Fruit fly (Drosophila melanogaster) whole organism, wandering third instar larva: ENCODE results near the gene mRpS24.

Experiments
- Dif ChIP-seq: fragments of 200-275, 200-300 bp; sonication (Bioruptor generic); optimal IDR thresholded peaks from 2 replicates; lab custom pipeline; 2018; ENCODE audit warnings: missing biosample characterization, missing genetic modification characterization; ENCODE audit not compliant: partially characterized antibody
- Vsx2 ChIP-seq: fragments of 200-300, 225-300 bp; sonication (Bioruptor generic); optimal IDR thresholded peaks from 2 replicates; lab custom pipeline; 2018; ENCODE audit warnings: missing biosample characterization, missing genetic modification characterization; ENCODE audit not compliant: partially characterized antibody
- psq ChIP-seq: fragments of 200-800 bp; sonication (Bioruptor generic); optimal IDR thresholded peaks from 3 replicates; lab custom pipeline; 2017; ENCODE audit warnings: missing biosample characterization, mild to moderate bottlenecking, missing genetic modification characterization, moderate library complexity
- woc ChIP-seq: sonication (Bioruptor generic); optimal IDR thresholded peaks from 2 replicates; lab custom pipeline; 2016; ENCODE audit warnings: missing biosample characterization, mild to moderate bottlenecking, missing genetic modification characterization

dm6 chr3R:24142971-24143370 lies 20.4 kb downstream of the mRpS24 start:
- TF ChIP-seq Vsx2 (GFP tag; lab: Kevin White, UChicago) = no peak
- TF ChIP-seq Dif (GFP tag; lab: Kevin White, UChicago) = no peak
- peak; percentile 77 for TF ChIP-seq psq (GFP tag; lab: Kevin White, UChicago)
- peak; percentile 71 for TF ChIP-seq woc (GFP tag; lab: Kevin White, UChicago)
